Worm (Caenorhabditis elegans) whole organism, L4 larva: ENCODE measurements around the gene R13A1.5.

Experiments
- D1046.2 ChIP-seq: fragments of 200-800 bp; sonication (Bioruptor generic); IDR thresholded peaks from 2 replicates; pipeline ENCODE4 v1.3.6; 2022; ENCODE audit warnings: missing genetic modification characterization, missing compliant biosample characterization
- F44E2.7 ChIP-seq: fragments of 200-800 bp; sonication (Bioruptor generic); IDR thresholded peaks from 2 replicates; pipeline ENCODE4 v2.1.2; 2022; ENCODE audit warnings: missing genetic modification characterization, missing compliant biosample characterization
- T20F7.1 ChIP-seq: fragments of 200-800 bp; sonication (Bioruptor generic); optimal IDR thresholded peaks from 2 replicates; lab custom pipeline; 2018; ENCODE audit warnings: mild to moderate bottlenecking, missing genetic modification characterization, missing compliant biosample characterization
- Y105C5A.15 ChIP-seq: fragments of 200-800 bp; sonication (Bioruptor generic); IDR thresholded peaks from 2 replicates; pipeline ENCODE4 v1.3.6; 2022; ENCODE audit warnings: missing genetic modification characterization, missing compliant biosample characterization
- ZK546.5 ChIP-seq, 2 experiments: sonication (generic microtip); optimal IDR thresholded peaks; 2 replicates each; lab custom pipeline; 2017; ENCODE audit warnings: missing biosample characterization in 2 of 2, missing genetic modification characterization in 2 of 2
- aly-2 ChIP-seq: sonication (generic microtip); optimal IDR thresholded peaks from 2 replicates; lab custom pipeline; 2018; ENCODE audit warnings: missing biosample characterization, missing genetic modification characterization
- ceh-20 ChIP-seq: fragments of 200-800 bp; sonication (Bioruptor generic); IDR thresholded peaks from 2 replicates; pipeline ENCODE4 v1.3.6; 2022; ENCODE audit warnings: missing genetic modification reagents, missing genetic modification characterization, missing compliant biosample characterization
- ceh-32 ChIP-seq: sonication (generic microtip); optimal IDR thresholded peaks from 2 replicates; lab custom pipeline; 2016; ENCODE audit warnings: mild to moderate bottlenecking, missing genetic modification characterization, missing compliant biosample characterization; ENCODE audit not compliant: poor library complexity
- ceh-44 ChIP-seq: fragments of 200-800 bp; sonication (Bioruptor generic); IDR thresholded peaks from 2 replicates; pipeline ENCODE4 v1.3.6; 2022; ENCODE audit warnings: missing genetic modification reagents, missing genetic modification characterization, missing compliant biosample characterization
- ceh-82 ChIP-seq: sonication (generic microtip); optimal IDR thresholded peaks from 2 replicates; lab custom pipeline; 2017; ENCODE audit warnings: missing biosample characterization, missing genetic modification characterization
- ces-1 ChIP-seq: fragments of 150-350 bp; sonication (generic microtip); optimal IDR thresholded peaks from 4 replicates; lab custom pipeline; 2014; ENCODE audit warnings: missing biosample characterization, missing genetic modification reagents, missing genetic modification characterization
- cey-2 ChIP-seq: sonication (generic microtip); optimal IDR thresholded peaks from 3 replicates; lab custom pipeline; 2017; ENCODE audit warnings: missing genetic modification characterization, mild to moderate bottlenecking, missing compliant biosample characterization, antibody characterized with exemption, borderline replicate concordance; ENCODE audit not compliant: insufficient read depth
- daf-12 ChIP-seq: fragments of 150-350 bp; optimal IDR thresholded peaks from 2 replicates; lab custom pipeline; 2014; ENCODE audit warnings: missing biosample characterization, missing genetic modification reagents, missing genetic modification characterization
- daf-19 ChIP-seq: fragments of 200-800 bp; sonication (Bioruptor generic); conservative IDR thresholded peaks from 2 replicates; pipeline ENCODE4 v1.3.6; 2022; ENCODE audit warnings: missing genetic modification characterization, missing compliant biosample characterization
- dmd-6 ChIP-seq: fragments of 200-800 bp; sonication (Bioruptor generic); IDR thresholded peaks from 2 replicates; pipeline ENCODE4 v1.3.6; 2022; ENCODE audit warnings: missing genetic modification reagents, missing genetic modification characterization, missing compliant biosample characterization
- dmd-9 ChIP-seq: fragments of 200-800 bp; sonication (Bioruptor generic); IDR thresholded peaks from 2 replicates; pipeline ENCODE4 v1.3.6; 2022; ENCODE audit warnings: missing genetic modification reagents, missing genetic modification characterization, missing compliant biosample characterization
- duxl-1 ChIP-seq: sonication (generic microtip); optimal IDR thresholded peaks from 2 replicates; lab custom pipeline; 2016; ENCODE audit warnings: mild to moderate bottlenecking, missing genetic modification characterization, moderate library complexity, missing compliant biosample characterization; ENCODE audit not compliant: poor library complexity
- gei-8 ChIP-seq: fragments of 200-800 bp; sonication (Bioruptor generic); optimal IDR thresholded peaks from 2 replicates; lab custom pipeline; 2018; ENCODE audit warnings: mild to moderate bottlenecking, missing genetic modification characterization, missing compliant biosample characterization
- lim-7 ChIP-seq: fragments of 200-800 bp; sonication (Bioruptor generic); IDR thresholded peaks from 2 replicates; pipeline ENCODE4 v1.3.6; 2022; ENCODE audit warnings: missing genetic modification characterization, missing compliant biosample characterization
- lin-15B ChIP-seq: fragments of 150-350 bp; sonication (generic microtip); optimal IDR thresholded peaks from 3 replicates; lab custom pipeline; 2014; ENCODE audit warnings: missing biosample characterization, missing genetic modification characterization
- lin-29 ChIP-seq: fragments of 200-800 bp; sonication (Bioruptor generic); IDR thresholded peaks from 2 replicates; pipeline ENCODE4 v1.3.6; 2022; ENCODE audit warnings: missing genetic modification reagents, missing genetic modification characterization, missing compliant biosample characterization
- lin-38 ChIP-seq: fragments of 200-800 bp; sonication (Bioruptor generic); IDR thresholded peaks from 2 replicates; pipeline ENCODE4 v1.3.6; 2022; ENCODE audit warnings: missing genetic modification reagents, missing genetic modification characterization, missing compliant biosample characterization
- lir-3 ChIP-seq: sonication (generic microtip); optimal IDR thresholded peaks from 2 replicates; lab custom pipeline; 2016; ENCODE audit warnings: mild to moderate bottlenecking, missing genetic modification characterization, missing compliant biosample characterization
- lsy-2 ChIP-seq, 2 experiments: fragments of 150-350 bp in 1 of 2; sonication (generic microtip) in 1 of 2; optimal IDR thresholded peaks; 2 replicates each; lab custom pipeline; 2014 to 2017; ENCODE audit warnings: missing biosample characterization in 2 of 2, missing genetic modification characterization in 2 of 2
- madf-9 ChIP-seq: fragments of 200-800 bp; sonication (Bioruptor generic); conservative IDR thresholded peaks from 2 replicates; pipeline ENCODE4 v1.3.6; 2022; ENCODE audit warnings: missing genetic modification reagents, missing genetic modification characterization, missing compliant biosample characterization
- mes-2 ChIP-seq: sonication (generic microtip); optimal IDR thresholded peaks from 2 replicates; lab custom pipeline; 2016; ENCODE audit warnings: missing genotype, mild to moderate bottlenecking, missing genetic modification characterization, missing compliant biosample characterization; ENCODE audit not compliant: poor library complexity, severe bottlenecking
- mxl-2 ChIP-seq: fragments of 200-800 bp; sonication (Bioruptor generic); conservative IDR thresholded peaks from 2 replicates; pipeline ENCODE4 v1.3.6; 2022; ENCODE audit warnings: missing genetic modification reagents, missing genetic modification characterization, missing compliant biosample characterization
- mxl-3 ChIP-seq: fragments of 200-800 bp; sonication (Bioruptor generic); optimal IDR thresholded peaks from 2 replicates; lab custom pipeline; 2018; ENCODE audit warnings: mild to moderate bottlenecking, missing genetic modification characterization, missing compliant biosample characterization
- nhr-10 ChIP-seq: fragments of 150-350 bp; optimal IDR thresholded peaks from 2 replicates; lab custom pipeline; 2014; ENCODE audit warnings: missing biosample characterization, missing genetic modification characterization
- nhr-11 ChIP-seq: fragments of 150-350 bp; optimal IDR thresholded peaks from 2 replicates; lab custom pipeline; 2014; ENCODE audit warnings: missing biosample characterization, missing genetic modification characterization
- nhr-111 ChIP-seq: fragments of 200-800 bp; sonication (Bioruptor generic); optimal IDR thresholded peaks from 2 replicates; lab custom pipeline; 2018; ENCODE audit warnings: mild to moderate bottlenecking, missing genetic modification characterization, missing compliant biosample characterization
- nhr-25 ChIP-seq: sonication (generic microtip); optimal IDR thresholded peaks from 2 replicates; lab custom pipeline; 2017; ENCODE audit warnings: missing genetic modification characterization, mild to moderate bottlenecking, missing compliant biosample characterization, antibody characterized with exemption, moderate library complexity, borderline replicate concordance; ENCODE audit not compliant: insufficient read depth
- nhr-28 ChIP-seq: fragments of 150-350 bp; optimal IDR thresholded peaks from 2 replicates; lab custom pipeline; 2014; ENCODE audit warnings: missing biosample characterization, missing genetic modification characterization
- nhr-42 ChIP-seq: fragments of 200-800 bp; sonication (Bioruptor generic); IDR thresholded peaks from 2 replicates; pipeline ENCODE4 v1.3.6; 2022; ENCODE audit warnings: missing genetic modification characterization, missing compliant biosample characterization
- nhr-48 ChIP-seq: sonication (generic microtip); optimal IDR thresholded peaks from 2 replicates; lab custom pipeline; 2016; ENCODE audit warnings: mild to moderate bottlenecking, missing genetic modification characterization, missing compliant biosample characterization
- nhr-6 ChIP-seq: fragments of 150-350 bp; optimal IDR thresholded peaks from 2 replicates; lab custom pipeline; 2014; ENCODE audit warnings: missing biosample characterization, missing genetic modification characterization
- nhr-76 ChIP-seq: fragments of 150-350 bp; optimal IDR thresholded peaks from 2 replicates; lab custom pipeline; 2014; ENCODE audit warnings: missing biosample characterization, missing genetic modification characterization
- nhr-77 ChIP-seq: fragments of 150-350 bp; optimal IDR thresholded peaks from 2 replicates; lab custom pipeline; 2014; ENCODE audit warnings: missing biosample characterization, missing genetic modification characterization
- pha-4 ChIP-seq, 2 experiments: fragments of 150-350 bp in 1 of 2; fragments of 200-800 bp in 1 of 2; sonication (Bioruptor generic) in 1 of 2; IDR thresholded peaks in 1 of 2; optimal IDR thresholded peaks in 1 of 2; 2 replicates each; pipeline versions ENCODE4 v1.3.6 to Lab custom; 2014 to 2022; ENCODE audit warnings: missing genetic modification characterization in 2 of 2, missing genetic modification reagents in 2 of 2, missing biosample characterization in 1 of 2, missing compliant biosample characterization in 1 of 2
- pqm-1 ChIP-seq: sonication (generic microtip); optimal IDR thresholded peaks from 2 replicates; lab custom pipeline; 2017; ENCODE audit warnings: missing biosample characterization, missing genetic modification characterization
- saeg-2 ChIP-seq: fragments of 200-800 bp; sonication (Bioruptor generic); IDR thresholded peaks from 2 replicates; pipeline ENCODE4 v1.3.6; 2022; ENCODE audit warnings: missing genetic modification reagents, missing genetic modification characterization, missing compliant biosample characterization
- sdz-12 ChIP-seq: fragments of 200-800 bp; sonication (Bioruptor generic); optimal IDR thresholded peaks from 2 replicates; lab custom pipeline; 2018; ENCODE audit warnings: mild to moderate bottlenecking, missing genetic modification characterization, missing compliant biosample characterization
- skn-1 ChIP-seq: fragments of 150-350 bp; optimal IDR thresholded peaks from 2 replicates; lab custom pipeline; 2014; ENCODE audit warnings: missing biosample characterization, missing genetic modification characterization
- snpc-1.2 ChIP-seq: fragments of 200-800 bp; sonication (Bioruptor generic); IDR thresholded peaks from 2 replicates; pipeline ENCODE4 v1.3.6; 2022; ENCODE audit warnings: missing genetic modification reagents, missing genetic modification characterization, missing compliant biosample characterization
- snpc-4 ChIP-seq: fragments of 150-350 bp; optimal IDR thresholded peaks from 2 replicates; lab custom pipeline; 2014; ENCODE audit warnings: missing biosample characterization, missing genetic modification characterization
- tra-1 ChIP-seq: fragments of 200-800 bp; sonication (Bioruptor generic); IDR thresholded peaks from 2 replicates; pipeline ENCODE4 v1.3.6; 2022; ENCODE audit warnings: missing genetic modification reagents, missing genetic modification characterization, missing compliant biosample characterization
- unc-39 ChIP-seq: sonication (generic microtip); optimal IDR thresholded peaks from 2 replicates; lab custom pipeline; 2017; ENCODE audit warnings: missing biosample characterization, missing genetic modification characterization
- unc-62 ChIP-seq, 3 experiments: fragments of 150-350 bp in 1 of 3; sonication (generic microtip); optimal IDR thresholded peaks in 2 of 3; peaks in 1 of 3; 1 replicate in 1 of 3; 2 replicates in 2 of 3; lab custom pipeline; 2014 to 2017; ENCODE audit warnings: missing biosample characterization in 3 of 3, missing genetic modification characterization in 3 of 3, missing genetic modification reagents in 3 of 3, missing genotype in 1 of 3
- vab-7 ChIP-seq: fragments of 200-800 bp; sonication (Bioruptor generic); IDR thresholded peaks from 2 replicates; pipeline ENCODE4 v1.3.6; 2022; ENCODE audit warnings: missing genetic modification reagents, missing genetic modification characterization, missing compliant biosample characterization
- zfp-2 ChIP-seq: sonication (generic microtip); optimal IDR thresholded peaks from 2 replicates; lab custom pipeline; 2016; ENCODE audit warnings: mild to moderate bottlenecking, missing genetic modification characterization, missing compliant biosample characterization

Gene R13A1.5

ce11 chrIV:7144670-7145257, 46.9 kb downstream of the R13A1.5 start, which contains the start of gene hecd-1:
Gene hecd-1, minus strand, starts transcription at chrIV:7144720.
- TF ChIP-seq gei-8 (GFP tag; lab: Kevin White, UChicago) (no peak), snpc-4 (no peak), nhr-42 (no peak), dmd-6 (GFP tag; lab: Robert Waterston, UW) (no peak), vab-7 (GFP tag; lab: Robert Waterston, UW) (no peak), daf-19 (no peak), snpc-1.2 (no peak), pha-4 (GFP tag; IDR thresholded peaks at IDR 0.05; lab: Robert Waterston, UW) (no peak), pha-4 (tag; optimal IDR thresholded peaks at IDR 0.05; lab: Kevin White, UChicago) (no peak), ceh-44 (GFP tag; lab: Robert Waterston, UW) (no peak), ceh-32 (tag; lab: Kevin White, UChicago) (no peak), nhr-25 (tag; lab: Kevin White, UChicago) (no peak), lir-3 (tag; lab: Kevin White, UChicago) (no peak), unc-39 (tag; lab: Kevin White, UChicago) (no peak), lim-7 (GFP tag; lab: Robert Waterston, UW) (no peak), nhr-48 (no peak), lin-38 (peak; percentile 68), mes-2 (tag; lab: Kevin White, UChicago) (peak; percentile 13), nhr-77 (no peak), ces-1 (no peak), tra-1 (GFP tag; lab: Robert Waterston, UW) (no peak), nhr-76 (tag; lab: Kevin White, UChicago) (no peak), nhr-10 (no peak), duxl-1 (tag; lab: Kevin White, UChicago) (no peak), T20F7.1 (GFP tag; lab: Kevin White, UChicago) (no peak), dmd-9 (GFP tag; lab: Robert Waterston, UW) (no peak), F44E2.7 (GFP tag; lab: Robert Waterston, UW) (no peak), lin-29 (GFP tag; lab: Robert Waterston, UW) (no peak), saeg-2 (no peak), aly-2 (tag; lab: Kevin White, UChicago) (no peak), zfp-2 (no peak), D1046.2 (GFP tag; lab: Robert Waterston, UW) (no peak), lin-15B (tag; lab: Kevin White, UChicago) (no peak), mxl-3 (GFP tag; lab: Kevin White, UChicago) (peak; percentile 37), ceh-20 (no peak), Y105C5A.15 (GFP tag; lab: Robert Waterston, UW) (no peak), madf-9 (GFP tag; lab: Robert Waterston, UW) (no peak), skn-1 (tag; lab: Kevin White, UChicago) (no peak), nhr-6 (tag; lab: Kevin White, UChicago) (no peak), mxl-2 (no peak), sdz-12 (GFP tag; lab: Kevin White, UChicago) (no peak), ceh-82 (tag; lab: Kevin White, UChicago) (no peak), unc-62 (GFP tag; optimal IDR thresholded peaks at IDR 0.05 in 1 of 2; lab: Kevin White, UChicago) (no peak), unc-62 (tag; optimal IDR thresholded peaks at IDR 0.05; lab: Kevin White, UChicago) (no peak), ZK546.5 (tag; optimal IDR thresholded peaks at IDR 0.05; lab: Kevin White, UChicago) (no peak), nhr-111 (GFP tag; lab: Kevin White, UChicago) (no peak), nhr-11 (tag; lab: Kevin White, UChicago) (no peak), nhr-28 (peak; percentile 40), cey-2 (tag; lab: Kevin White, UChicago) (no peak), daf-12 (no peak), pqm-1 (no peak), lsy-2 (tag; optimal IDR thresholded peaks at IDR 0.05; lab: Kevin White, UChicago) (peak in 1 of 2 experiments; percentile 56)
